Worm (Caenorhabditis elegans): ENCODE measurements around the gene skn-1.

The skn-1 gene

ce11 chrIV:5671325-5671724 is 11.1 kb upstream of the skn-1 start:
- TF ChIP-seq efl-3 (GFP tag; optimal IDR thresholded peaks at IDR 0.05): no peak
- peak; percentile 57 for TF ChIP-seq nhr-85 (tag)
- TF ChIP-seq nhr-237 (tag; optimal IDR thresholded peaks at IDR 0.05): no peak
- TF ChIP-seq lin-13 (GFP tag; optimal IDR thresholded peaks at IDR 0.05): no peak

- TF ChIP-seq elt-3 (tag; optimal IDR thresholded peaks at IDR 0.05): peak in 1 of 6 experiments; percentile 45
- no peak for TF ChIP-seq grh-1 (GFP tag; IDR thresholded peaks at IDR 0.05)
These were observed 9.3 kb upstream of the skn-1 start, which contains the start of gene T19E7.6 for ce11 chrIV:5669459-5669858. Gene T19E7.6 (minus strand): TSS chrIV:5669503.

- TF ChIP-seq mep-1 (tag; optimal IDR thresholded peaks at IDR 0.05): peak; percentile 39
- no peak for TF ChIP-seq lin-13 (GFP tag; optimal IDR thresholded peaks at IDR 0.05)
- TF ChIP-seq lin-14 (GFP tag; optimal IDR thresholded peaks at IDR 0.05): peak; percentile 57
- TF ChIP-seq vab-15 (tag; optimal IDR thresholded peaks at IDR 0.05): no peak
- peak in 1 of 3 experiments; percentile 4 for TF ChIP-seq ceh-82 (tag; optimal IDR thresholded peaks at IDR 0.05)
These were observed 7.0 kb upstream of the skn-1 start for ce11 chrIV:5667191-5667590.

- TF ChIP-seq elt-2 (tag; optimal IDR thresholded peaks at IDR 0.05): peak; percentile 40
- no peak for TF ChIP-seq ceh-8 (GFP tag; optimal IDR thresholded peaks at IDR 0.05)
- TF ChIP-seq alr-1 (tag; optimal IDR thresholded peaks at IDR 0.05; ENCODE audit: borderline replicate concordance): no peak
- TF ChIP-seq efl-1 (optimal IDR thresholded peaks at IDR 0.05): no peak
- no peak for TF ChIP-seq efl-1 (GFP tag; optimal IDR thresholded peaks at IDR 0.05 in 1 of 2)
- peak; percentile 12 for TF ChIP-seq nhr-71 (tag; optimal IDR thresholded peaks at IDR 0.05)
These were observed 6.2 kb upstream of the skn-1 start for ce11 chrIV:5666115-5667028.

- TF ChIP-seq lin-14 (GFP tag; optimal IDR thresholded peaks at IDR 0.05): peak; percentile 85
- peak; percentile 63 for TF ChIP-seq nhr-71 (tag; optimal IDR thresholded peaks at IDR 0.05)
- TF ChIP-seq pqm-1 (tag; optimal IDR thresholded peaks at IDR 0.05): no peak
- peak; percentile 63 for TF ChIP-seq snu-23 (GFP tag; optimal IDR thresholded peaks at IDR 0.05)
- TF ChIP-seq efl-1 (optimal IDR thresholded peaks at IDR 0.05): peak; percentile 14 to 46
- peak in 1 of 2 experiments; percentile 5 for TF ChIP-seq efl-1 (GFP tag; optimal IDR thresholded peaks at IDR 0.05 in 1 of 2)
- no peak for TF ChIP-seq xbp-1 (tag; optimal IDR thresholded peaks at IDR 0.05)
- no peak for TF ChIP-seq lin-13 (GFP tag; optimal IDR thresholded peaks at IDR 0.05)
- peak; percentile 5 for TF ChIP-seq ama-1 (optimal IDR thresholded peaks at IDR 0.05)
- TF ChIP-seq ceh-8 (GFP tag; optimal IDR thresholded peaks at IDR 0.05): no peak
- TF ChIP-seq nhr-12 (tag; optimal IDR thresholded peaks at IDR 0.05): no peak
- peak; percentile 49 for TF ChIP-seq nhr-20 (tag; optimal IDR thresholded peaks at IDR 0.05)
- peak in 1 of 3 experiments; percentile 12 for TF ChIP-seq ceh-82 (tag; optimal IDR thresholded peaks at IDR 0.05)
- no peak for TF ChIP-seq egl-13 (tag; optimal IDR thresholded peaks at IDR 0.05)
- TF ChIP-seq nhr-77 (tag; optimal IDR thresholded peaks at IDR 0.05): no peak
- peak; percentile 53 for TF ChIP-seq blmp-1 (tag; optimal IDR thresholded peaks at IDR 0.05)
- no peak for TF ChIP-seq ztf-11 (tag; optimal IDR thresholded peaks at IDR 0.05)
- TF ChIP-seq fkh-8 (tag; optimal IDR thresholded peaks at IDR 0.05): no peak
- peak; percentile 5 for TF ChIP-seq nhr-47 (tag; optimal IDR thresholded peaks at IDR 0.05)
- TF ChIP-seq mep-1 (tag; optimal IDR thresholded peaks at IDR 0.05): peak; percentile 61
- TF ChIP-seq isw-1 (GFP tag; IDR thresholded peaks at IDR 0.05): no peak
- no peak for TF ChIP-seq hlh-4 (tag; optimal IDR thresholded peaks at IDR 0.05)
- TF ChIP-seq rnt-1 (tag; optimal IDR thresholded peaks at IDR 0.05): peak; percentile 33
- no peak for TF ChIP-seq skn-1 (tag; optimal IDR thresholded peaks at IDR 0.05)
- no peak for TF ChIP-seq ceh-63 (GFP tag; optimal IDR thresholded peaks at IDR 0.05)
- TF ChIP-seq grh-1 (GFP tag; IDR thresholded peaks at IDR 0.05): no peak
- TF ChIP-seq dpl-1 (GFP tag; optimal IDR thresholded peaks at IDR 0.05): peak; percentile 1 to 46 (median 27)
- no peak for TF ChIP-seq ces-1 (GFP tag; optimal IDR thresholded peaks at IDR 0.05)
- TF ChIP-seq snpc-4 (tag; optimal IDR thresholded peaks at IDR 0.05): peak; percentile 35
- peak; percentile 36 for TF ChIP-seq swsn-7 (tag; optimal IDR thresholded peaks at IDR 0.05)
- no peak for TF ChIP-seq nhr-76 (tag; optimal IDR thresholded peaks at IDR 0.05)
- peak; percentile 12 for TF ChIP-seq aly-2 (tag; optimal IDR thresholded peaks at IDR 0.05)
- peak; percentile 8 for TF ChIP-seq lir-3 (tag; optimal IDR thresholded peaks at IDR 0.05; ENCODE audit: poor library complexity)
- TF ChIP-seq mdl-1 (tag; optimal IDR thresholded peaks at IDR 0.05): peak in 1 of 2 experiments; percentile 54
These were observed 5.3 kb upstream of the skn-1 start for ce11 chrIV:5665353-5665918.
